Fruit fly (Drosophila melanogaster) whole organism, prepupa: ENCODE measurements around the gene scpr-C.
A peak's percentile ranks its signal among the peaks of the same experiment; 100 is the strongest.

Source experiments
- Blimp-1 ChIP-seq: fragments of 200-800 bp; sonication (Bioruptor generic); optimal IDR thresholded peaks from 3 replicates; lab custom pipeline; 2017; ENCODE audit warnings: missing biosample characterization, missing genetic modification characterization, mild to moderate bottlenecking, moderate library complexity, missing genetic modification reagents
- CG10669 ChIP-seq: fragments of 200-800 bp; sonication (Bioruptor generic); optimal IDR thresholded peaks from 3 replicates; lab custom pipeline; 2018; ENCODE audit warnings: missing biosample characterization, mild to moderate bottlenecking, missing genetic modification characterization, moderate library complexity
- CG11294 ChIP-seq: fragments of 200-800 bp; sonication (Bioruptor generic); IDR thresholded peaks from 2 replicates; pipeline ENCODE4 v1.3.6; 2022; ENCODE audit warnings: missing biosample characterization, missing genetic modification characterization
- CG11762 ChIP-seq: fragments of 200-800 bp; sonication (Bioruptor generic); optimal IDR thresholded peaks from 3 replicates; lab custom pipeline; 2016; ENCODE audit warnings: missing biosample characterization, missing genetic modification characterization; ENCODE audit not compliant: insufficient read depth
- CG11902 ChIP-seq: fragments of 200-800 bp; sonication (Bioruptor generic); optimal IDR thresholded peaks from 3 replicates; lab custom pipeline; 2016; ENCODE audit warnings: missing biosample characterization, missing genetic modification characterization
- CG16779 ChIP-seq: fragments of 200-800 bp; sonication (Bioruptor generic); optimal IDR thresholded peaks from 3 replicates; lab custom pipeline; 2017; ENCODE audit warnings: missing biosample characterization, mild to moderate bottlenecking, missing genetic modification characterization
- CG3032 ChIP-seq: fragments of 200-800 bp; optimal IDR thresholded peaks from 2 replicates; lab custom pipeline; 2019; ENCODE audit warnings: missing biosample characterization, mild to moderate bottlenecking, missing genetic modification characterization, moderate library complexity
- CG31627 ChIP-seq: fragments of 200-800 bp; sonication (Bioruptor generic); optimal IDR thresholded peaks from 3 replicates; lab custom pipeline; 2016; ENCODE audit warnings: missing biosample characterization, missing genetic modification characterization
- CG32006 ChIP-seq: fragments of 200-800 bp; sonication (Bioruptor generic); optimal IDR thresholded peaks from 3 replicates; lab custom pipeline; 2017; ENCODE audit warnings: missing biosample characterization, mild to moderate bottlenecking, missing genetic modification characterization
- CG34406 ChIP-seq: fragments of 200-800 bp; sonication (Bioruptor generic); optimal IDR thresholded peaks from 3 replicates; lab custom pipeline; 2016; ENCODE audit warnings: missing biosample characterization, missing genetic modification characterization
- CG4318 ChIP-seq: fragments of 200-800 bp; sonication (Bioruptor generic); optimal IDR thresholded peaks from 3 replicates; lab custom pipeline; 2017; ENCODE audit warnings: missing biosample characterization, mild to moderate bottlenecking, missing genetic modification characterization
- CG6163 ChIP-seq: fragments of 200-800 bp; sonication (Bioruptor generic); IDR thresholded peaks from 3 replicates; pipeline ENCODE4 v1.3.6; 2022; ENCODE audit warnings: missing biosample characterization, missing genetic modification characterization
- CG6792 ChIP-seq: fragments of 200-800 bp; sonication (Bioruptor generic); optimal IDR thresholded peaks from 3 replicates; lab custom pipeline; 2016; ENCODE audit warnings: missing biosample characterization, missing genetic modification characterization
- CG6808 ChIP-seq: fragments of 200-800 bp; sonication (Bioruptor generic); optimal IDR thresholded peaks from 3 replicates; lab custom pipeline; 2017; ENCODE audit warnings: missing biosample characterization, missing genetic modification characterization, mild to moderate bottlenecking, moderate library complexity, missing genetic modification reagents
- CG7368 ChIP-seq: fragments of 200-800 bp; sonication (Bioruptor generic); optimal IDR thresholded peaks from 3 replicates; lab custom pipeline; 2016; ENCODE audit warnings: missing biosample characterization, missing genetic modification characterization
- CG8119 ChIP-seq: fragments of 200-800 bp; sonication (Bioruptor generic); IDR thresholded peaks from 3 replicates; pipeline ENCODE4 v1.3.6; 2022; ENCODE audit warnings: missing biosample characterization, missing genetic modification characterization
- CG8319 ChIP-seq: fragments of 200-800 bp; sonication (Bioruptor generic); optimal IDR thresholded peaks from 3 replicates; lab custom pipeline; 2016; ENCODE audit warnings: missing biosample characterization, missing genetic modification characterization
- CG8632 ChIP-seq: fragments of 200-800 bp; sonication (Bioruptor generic); optimal IDR thresholded peaks from 3 replicates; lab custom pipeline; 2016; ENCODE audit warnings: missing biosample characterization, missing genetic modification characterization
- Eip75B ChIP-seq: fragments of 200-800 bp; sonication (Bioruptor generic); optimal IDR thresholded peaks from 3 replicates; lab custom pipeline; 2016; ENCODE audit warnings: missing biosample characterization, missing genetic modification characterization
- Eip78C ChIP-seq: fragments of 200-800 bp; sonication (Bioruptor generic); peaks from one replicate; lab custom pipeline; 2016; ENCODE audit warnings: missing biosample characterization, missing genetic modification characterization
- Eip93F ChIP-seq: fragments of 200-800 bp; sonication (Bioruptor generic); optimal IDR thresholded peaks from 2 replicates; lab custom pipeline; 2016; ENCODE audit warnings: missing biosample characterization, mild to moderate bottlenecking, missing genetic modification characterization
- Ets21C ChIP-seq: fragments of 200-800 bp; sonication (Bioruptor generic); optimal IDR thresholded peaks from 3 replicates; lab custom pipeline; 2016; ENCODE audit warnings: missing biosample characterization, missing genetic modification characterization
- Ets96B ChIP-seq: fragments of 200-800 bp; optimal IDR thresholded peaks from 2 replicates; lab custom pipeline; 2019; ENCODE audit warnings: missing biosample characterization, mild to moderate bottlenecking, missing genetic modification characterization, moderate library complexity
- Gug ChIP-seq: fragments of 200-800 bp; sonication (Bioruptor generic); IDR thresholded peaks from 2 replicates; pipeline ENCODE4 v1.3.6; 2022; ENCODE audit warnings: missing biosample characterization, missing genetic modification characterization
- Hr4 ChIP-seq: fragments of 200-800 bp; sonication (Bioruptor generic); optimal IDR thresholded peaks from 3 replicates; lab custom pipeline; 2016; ENCODE audit warnings: missing biosample characterization, missing genetic modification characterization
- Lpt ChIP-seq: fragments of 200-800 bp; sonication (Bioruptor generic); optimal IDR thresholded peaks from 3 replicates; lab custom pipeline; 2016; ENCODE audit warnings: missing biosample characterization, missing genetic modification characterization
- Met ChIP-seq: fragments of 200-800 bp; sonication (Bioruptor generic); optimal IDR thresholded peaks from 3 replicates; lab custom pipeline; 2016; ENCODE audit warnings: missing biosample characterization, missing genetic modification characterization
- OdsH ChIP-seq: fragments of 200-800 bp; sonication (Bioruptor generic); optimal IDR thresholded peaks from 3 replicates; lab custom pipeline; 2016; ENCODE audit warnings: missing biosample characterization, missing genetic modification characterization
- Smox ChIP-seq: fragments of 200-800 bp; sonication (Bioruptor generic); optimal IDR thresholded peaks from 3 replicates; lab custom pipeline; 2016; ENCODE audit warnings: missing biosample characterization, missing genetic modification characterization
- Sox102F ChIP-seq: fragments of 200-800 bp; sonication (Bioruptor generic); optimal IDR thresholded peaks from 2 replicates; lab custom pipeline; 2016; ENCODE audit warnings: missing biosample characterization, mild to moderate bottlenecking, missing genetic modification characterization
- Sox14 ChIP-seq: fragments of 200-800 bp; sonication (Bioruptor generic); optimal IDR thresholded peaks from 3 replicates; lab custom pipeline; 2016; ENCODE audit warnings: missing biosample characterization, missing genetic modification characterization
- Sox15 ChIP-seq: fragments of 200-800 bp; sonication (Bioruptor generic); optimal IDR thresholded peaks from 3 replicates; lab custom pipeline; 2016; ENCODE audit warnings: missing biosample characterization, missing genetic modification characterization
- achi ChIP-seq: fragments of 200-800 bp; sonication (Bioruptor generic); optimal IDR thresholded peaks from 3 replicates; lab custom pipeline; 2016; ENCODE audit warnings: missing biosample characterization, missing genetic modification characterization
- acj6 ChIP-seq: fragments of 200-800 bp; sonication (Bioruptor generic); optimal IDR thresholded peaks from 3 replicates; lab custom pipeline; 2016; ENCODE audit warnings: missing biosample characterization, missing genetic modification characterization
- cyc ChIP-seq: fragments of 200-800 bp; sonication (Bioruptor generic); optimal IDR thresholded peaks from 3 replicates; lab custom pipeline; 2016; ENCODE audit warnings: missing biosample characterization, missing genetic modification characterization
- dsx ChIP-seq: fragments of 200-800 bp; optimal IDR thresholded peaks from 3 replicates; lab custom pipeline; 2019; ENCODE audit warnings: missing biosample characterization, mild to moderate bottlenecking, missing genetic modification characterization, moderate library complexity; ENCODE audit not compliant: poor library complexity, severe bottlenecking
- esn ChIP-seq: fragments of 200-800 bp; sonication (Bioruptor generic); optimal IDR thresholded peaks from 2 replicates; lab custom pipeline; 2016; ENCODE audit warnings: missing biosample characterization, mild to moderate bottlenecking, missing genetic modification characterization, moderate library complexity
- fd59A ChIP-seq: fragments of 200-800 bp; sonication (Bioruptor generic); optimal IDR thresholded peaks from 2 replicates; lab custom pipeline; 2017; ENCODE audit warnings: missing biosample characterization, mild to moderate bottlenecking, missing genetic modification characterization, missing genetic modification reagents
- lz ChIP-seq: fragments of 200-800 bp; sonication (Bioruptor generic); optimal IDR thresholded peaks from 3 replicates; lab custom pipeline; 2016; ENCODE audit warnings: missing biosample characterization, missing genetic modification characterization
- net ChIP-seq: fragments of 200-800 bp; sonication (Bioruptor generic); optimal IDR thresholded peaks from 3 replicates; lab custom pipeline; 2016; ENCODE audit warnings: missing biosample characterization, missing genetic modification characterization
- salr ChIP-seq, 2 experiments: fragments of 200-800 bp; sonication (Bioruptor generic); optimal IDR thresholded peaks; 3 replicates each; lab custom pipeline; 2016 to 2018; ENCODE audit warnings: missing biosample characterization in 2 of 2, missing genetic modification characterization in 2 of 2, mild to moderate bottlenecking in 1 of 2
- spab ChIP-seq: fragments of 200-800 bp; sonication (Bioruptor generic); optimal IDR thresholded peaks from 2 replicates; lab custom pipeline; 2017; ENCODE audit warnings: missing biosample characterization, mild to moderate bottlenecking, missing genetic modification characterization, missing genetic modification reagents
- ss ChIP-seq, 2 experiments: fragments of 200-800 bp; sonication (Bioruptor generic); optimal IDR thresholded peaks; 2 replicates in 1 of 2; 3 replicates in 1 of 2; lab custom pipeline; 2017 to 2018; ENCODE audit warnings: mild to moderate bottlenecking in 2 of 2, missing biosample characterization in 2 of 2, missing genetic modification characterization in 2 of 2, moderate library complexity in 1 of 2
- svp ChIP-seq: fragments of 200-800 bp; sonication (Bioruptor generic); peaks from one replicate; lab custom pipeline; 2016; ENCODE audit warnings: missing biosample characterization, missing genetic modification characterization
- topi ChIP-seq: fragments of 200-800 bp; sonication (Bioruptor generic); optimal IDR thresholded peaks from 3 replicates; lab custom pipeline; 2016; ENCODE audit warnings: missing biosample characterization, missing genetic modification characterization
- vri ChIP-seq: fragments of 200-800 bp; sonication (Bioruptor generic); optimal IDR thresholded peaks from 3 replicates; lab custom pipeline; 2016; ENCODE audit warnings: missing biosample characterization, mild to moderate bottlenecking, missing genetic modification characterization

scpr-C gene

DNA sequence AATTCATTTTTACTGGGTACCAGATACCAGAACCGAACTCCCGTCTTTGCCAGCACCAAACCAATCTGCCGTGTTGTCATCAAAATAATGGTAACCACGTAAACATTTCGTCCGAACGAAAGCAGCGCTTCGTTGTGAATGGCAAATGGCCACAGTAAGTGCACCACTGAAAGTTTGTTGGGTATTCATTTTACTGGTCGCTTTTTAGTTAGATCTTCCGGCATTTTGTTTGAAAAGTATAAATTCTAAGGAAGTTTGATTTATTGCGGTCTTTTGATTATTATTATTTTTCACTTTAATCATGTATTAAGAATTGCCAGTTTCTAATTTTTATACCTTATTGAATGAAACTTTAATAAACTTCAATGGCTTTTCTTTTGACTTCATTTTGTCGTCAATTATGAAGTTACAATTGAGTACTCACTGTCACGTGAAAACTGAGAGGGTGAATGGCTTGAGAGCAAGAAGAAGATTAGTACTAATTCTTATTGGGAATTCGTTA is 10.8 kb upstream of the scpr-C start, which contains the start of gene ZnT86D (continued):
- TF ChIP-seq Sox14 (GFP tag; lab: Kevin White, UChicago) = peak; percentile 82
- peak; percentile 71 for TF ChIP-seq OdsH (GFP tag; lab: Kevin White, UChicago)
- TF ChIP-seq dsx (GFP tag; lab: Kevin White, UChicago) = peak; percentile 56
- TF ChIP-seq salr (GFP tag; optimal IDR thresholded peaks at IDR 0.05; lab: Kevin White, UChicago) = peak in 1 of 2 experiments; percentile 54
- TF ChIP-seq Sox15 (GFP tag; lab: Kevin White, UChicago) = peak; percentile 25
- TF ChIP-seq fd59A = peak; percentile 1
- peak; percentile 70 for TF ChIP-seq Eip75B (GFP tag; lab: Kevin White, UChicago)
- peak; percentile 43 for TF ChIP-seq CG6792 (GFP tag; lab: Kevin White, UChicago)
- peak; percentile 85 for TF ChIP-seq Eip78C (GFP tag; lab: Kevin White, UChicago)
- peak; percentile 71 for TF ChIP-seq CG3032 (tag; lab: Kevin White, UChicago)
- TF ChIP-seq lz (GFP tag; lab: Kevin White, UChicago) = peak; percentile 80
- peak; percentile 67 for TF ChIP-seq CG11902
- TF ChIP-seq Eip93F (GFP tag; lab: Kevin White, UChicago) = no peak
- TF ChIP-seq Hr4 (GFP tag; lab: Kevin White, UChicago) = peak; percentile 87
- TF ChIP-seq acj6 = peak; percentile 61
- peak; percentile 76 for TF ChIP-seq Met (GFP tag; lab: Kevin White, UChicago)
- no peak for TF ChIP-seq spab (GFP tag; lab: Kevin White, UChicago)
- TF ChIP-seq Gug (GFP tag; lab: Robert Waterston, UW) = 0 out of 2 replicates have a peak, but pooled peaks have one; percentile 54
- no peak for TF ChIP-seq CG4318 (GFP tag; lab: Kevin White, UChicago)
- TF ChIP-seq Ets96B (tag; lab: Kevin White, UChicago) = peak; percentile 62
- TF ChIP-seq CG31627 (GFP tag; lab: Kevin White, UChicago) = peak; percentile 71
- peak; percentile 44 for TF ChIP-seq CG6808 (GFP tag; lab: Kevin White, UChicago)
- TF ChIP-seq CG16779 (tag; lab: Kevin White, UChicago) = no peak
- peak; percentile 11 to 67 for TF ChIP-seq ss (GFP tag; optimal IDR thresholded peaks at IDR 0.05; lab: Kevin White, UChicago)
- peak; percentile 65 for TF ChIP-seq Smox (GFP tag; lab: Kevin White, UChicago)

DNA sequence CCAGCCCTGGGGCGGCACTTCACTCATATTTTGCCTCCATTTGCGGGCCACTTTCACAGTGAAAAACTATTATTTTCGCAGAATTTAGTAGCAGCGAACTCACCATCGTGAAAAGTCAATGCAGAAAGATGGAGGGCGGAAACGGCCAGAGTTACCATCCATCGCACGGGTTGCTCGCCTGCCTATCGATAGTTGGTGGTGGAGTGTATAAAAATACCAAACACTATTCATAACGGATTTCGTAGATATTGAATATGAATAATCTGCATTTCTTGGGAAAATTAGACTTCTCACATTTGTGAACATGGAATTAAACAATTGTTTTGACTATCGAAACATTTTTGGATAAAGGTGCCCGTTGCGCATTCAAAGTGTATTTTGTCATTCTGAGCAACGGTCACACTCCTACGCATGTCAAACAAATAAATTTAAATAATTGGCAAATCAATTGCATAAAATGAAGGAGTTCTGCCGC is 9.1 kb upstream of the scpr-C start, which contains the start of the genes RpS25 and CG4820:
Gene RpS25, minus strand, starts transcription at position 132 of the 475 bp plus-strand sequence.
Gene CG4820, plus strand, starts transcription at position 380 of the 475 bp plus-strand sequence.
- peak; percentile 88 for TF ChIP-seq CG7368 (GFP tag; lab: Kevin White, UChicago)
- no peak for TF ChIP-seq CG4318 (GFP tag; lab: Kevin White, UChicago)
- TF ChIP-seq vri = peak; percentile 87
- TF ChIP-seq Blimp-1 (GFP tag; lab: Kevin White, UChicago) = peak; percentile 67
- TF ChIP-seq CG11762 = peak; percentile 60
- peak; percentile 89 for TF ChIP-seq Sox102F (GFP tag; lab: Kevin White, UChicago)
- TF ChIP-seq OdsH (GFP tag; lab: Kevin White, UChicago) = peak; percentile 85
- TF ChIP-seq CG16779 (tag; lab: Kevin White, UChicago) = peak; percentile 71
- TF ChIP-seq CG8632 (GFP tag; lab: Kevin White, UChicago) = peak; percentile 73
- TF ChIP-seq CG34406 = peak; percentile 82
- peak; percentile 78 for TF ChIP-seq CG8319
- TF ChIP-seq CG8119 (GFP tag; lab: Robert Waterston, UW) = 0 out of 3 replicates have a peak, but pooled peaks have one; percentile 42
- TF ChIP-seq cyc (GFP tag; lab: Kevin White, UChicago) = peak; percentile 88
- peak; percentile 87 for TF ChIP-seq achi (GFP tag; lab: Kevin White, UChicago)
- peak; percentile 77 for TF ChIP-seq CG6792 (GFP tag; lab: Kevin White, UChicago)
- peak; percentile 17 for TF ChIP-seq Lpt (GFP tag; lab: Kevin White, UChicago)
- TF ChIP-seq CG10669 (GFP tag; lab: Kevin White, UChicago) = peak; percentile 76
- peak; percentile 74 for TF ChIP-seq Smox (GFP tag; lab: Kevin White, UChicago)
- TF ChIP-seq Eip78C (GFP tag; lab: Kevin White, UChicago) = peak; percentile 96
- peak; percentile 79 for TF ChIP-seq CG6808 (GFP tag; lab: Kevin White, UChicago)
- TF ChIP-seq dsx (GFP tag; lab: Kevin White, UChicago) = peak; percentile 31
- TF ChIP-seq CG32006 = peak; percentile 56
- TF ChIP-seq Hr4 (GFP tag; lab: Kevin White, UChicago) = no peak
- TF ChIP-seq CG6163 (GFP tag; lab: Robert Waterston, UW) = peak; percentile 77; the same call in 2 of the 3 replicates
- peak; percentile 88 for TF ChIP-seq net (GFP tag; lab: Kevin White, UChicago)
- no peak for TF ChIP-seq svp
- peak; percentile 84 for TF ChIP-seq acj6
- peak; percentile 90 for TF ChIP-seq esn
- 0 out of 2 replicates have a peak, but pooled peaks have one; percentile 36 for TF ChIP-seq CG11294 (GFP tag; lab: Robert Waterston, UW)
- peak in 1 of 2 experiments; percentile 84 for TF ChIP-seq salr (GFP tag; optimal IDR thresholded peaks at IDR 0.05; lab: Kevin White, UChicago)
- TF ChIP-seq topi (GFP tag; lab: Kevin White, UChicago) = peak; percentile 86
- peak; percentile 72 for TF ChIP-seq CG3032 (tag; lab: Kevin White, UChicago)
- peak; percentile 64 for TF ChIP-seq Ets21C
